Worm (Caenorhabditis elegans): ENCODE data around the gene K02D10.2.
A peak's percentile ranks its signal among the peaks of the same experiment; 100 is the strongest.

The K02D10.2 gene

DNA sequence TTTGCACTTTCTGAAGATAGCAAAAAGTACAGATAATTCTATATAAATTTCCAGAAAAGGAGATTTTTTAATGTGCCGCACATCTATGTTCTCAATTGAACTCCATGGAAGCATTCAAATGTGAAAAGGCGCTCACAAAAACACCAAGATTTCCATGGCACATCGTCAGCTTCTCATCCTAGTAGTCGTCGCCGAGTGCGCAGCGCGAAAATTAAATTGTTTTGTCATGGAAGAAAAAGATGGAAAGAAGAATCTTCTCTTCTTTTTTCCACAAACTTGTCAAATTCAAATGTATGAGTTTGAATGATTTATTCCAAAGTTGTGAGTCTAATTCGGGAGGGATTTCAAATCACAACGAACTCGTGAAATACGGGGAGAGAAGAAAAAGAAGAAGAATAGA lies 33.7 kb downstream of the K02D10.2 start:
- peak; percentile 87 for TF ChIP-seq unc-42 (tag; optimal IDR thresholded peaks at IDR 0.05)
- no peak for TF ChIP-seq elt-2 (tag; optimal IDR thresholded peaks at IDR 0.05)

DNA sequence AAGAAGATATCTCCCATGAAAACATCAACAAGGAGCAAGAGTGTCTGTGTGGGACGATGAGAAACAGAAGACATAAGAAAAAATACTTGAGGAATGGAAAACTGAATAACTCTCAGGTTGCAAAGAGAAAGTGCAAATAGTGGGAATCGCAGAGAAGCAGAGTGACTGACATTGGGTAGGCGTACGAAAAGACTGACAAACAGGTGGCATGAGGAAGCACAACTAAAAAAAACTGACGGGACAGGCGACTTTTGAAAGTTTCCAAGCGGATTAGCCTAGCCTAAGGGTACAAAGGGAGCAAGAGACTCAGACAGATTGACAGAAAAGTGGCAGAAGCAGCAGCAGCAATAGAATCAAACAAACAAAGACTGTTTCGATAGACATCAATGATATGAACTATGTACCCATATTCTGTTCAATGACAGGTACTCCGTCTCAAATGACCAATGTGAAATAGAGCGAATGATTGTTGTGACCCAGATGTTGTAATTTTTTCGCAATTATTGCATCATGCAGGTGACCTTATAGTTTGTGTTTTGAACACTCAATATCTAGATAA lies 36.7 kb downstream of the K02D10.2 start:
- TF ChIP-seq ceh-6 (GFP tag; optimal IDR thresholded peaks at IDR 0.05): no peak
- no peak for TF ChIP-seq K02D7.2 (tag; optimal IDR thresholded peaks at IDR 0.05)
- TF ChIP-seq Y22D7AL.16 (tag; optimal IDR thresholded peaks at IDR 0.05): no peak
- peak; percentile 2 for TF ChIP-seq unc-55 (GFP tag; optimal IDR thresholded peaks at IDR 0.05)
- no peak for TF ChIP-seq mec-3 (tag; optimal IDR thresholded peaks at IDR 0.05; ENCODE audit: borderline replicate concordance)
- no peak for TF ChIP-seq hlh-6 (tag; optimal IDR thresholded peaks at IDR 0.05)
- no peak for TF ChIP-seq sdc-2 (tag; optimal IDR thresholded peaks at IDR 0.05)
- TF ChIP-seq ztf-16 (tag; optimal IDR thresholded peaks at IDR 0.05): no peak
- no peak for TF ChIP-seq ref-2 (tag; optimal IDR thresholded peaks at IDR 0.05)
- peak; percentile 15 for TF ChIP-seq ceh-34 (tag; optimal IDR thresholded peaks at IDR 0.05)
- no peak for TF ChIP-seq syd-9 (tag; optimal IDR thresholded peaks at IDR 0.05)
- TF ChIP-seq hlh-8 (tag; optimal IDR thresholded peaks at IDR 0.05): no peak
- no peak for TF ChIP-seq elt-4 (tag; optimal IDR thresholded peaks at IDR 0.05)
- peak; percentile 2 for TF ChIP-seq ceh-31 (tag; optimal IDR thresholded peaks at IDR 0.05)
- TF ChIP-seq ceh-18 (tag; optimal IDR thresholded peaks at IDR 0.05): peak; percentile 72
- TF ChIP-seq ama-1 (optimal IDR thresholded peaks at IDR 0.05): no peak
- TF ChIP-seq fax-1 (tag; optimal IDR thresholded peaks at IDR 0.05): no peak
- no peak for TF ChIP-seq tbx-2 (tag; optimal IDR thresholded peaks at IDR 0.05)
- no peak for TF ChIP-seq zip-5 (tag; optimal IDR thresholded peaks at IDR 0.05)
- TF ChIP-seq hlh-15 (tag; optimal IDR thresholded peaks at IDR 0.05): no peak
- TF ChIP-seq F13H6.1 (tag; optimal IDR thresholded peaks at IDR 0.05): no peak

DNA sequence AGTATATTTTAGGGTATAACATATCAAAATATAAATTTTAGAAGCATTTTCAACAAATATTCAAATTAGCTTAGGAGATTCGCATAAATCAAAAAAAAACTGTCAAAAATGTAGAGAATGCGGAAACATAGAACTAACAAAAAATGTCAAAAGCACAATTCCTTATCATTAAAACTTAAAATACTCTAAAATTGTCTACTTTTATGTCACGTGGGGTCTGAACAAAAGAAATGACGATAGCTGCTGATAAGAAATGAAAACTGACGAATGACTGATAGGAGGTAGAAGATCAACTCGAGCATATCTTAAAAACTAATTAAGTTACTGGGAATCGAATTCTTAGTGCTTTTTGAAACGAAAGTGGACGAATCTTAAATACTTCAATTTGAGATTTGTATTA lies 37.4 kb downstream of the K02D10.2 start:
- TF ChIP-seq tbx-7 (tag; optimal IDR thresholded peaks at IDR 0.05) (no peak), ceh-48 (tag; optimal IDR thresholded peaks at IDR 0.05) (no peak), pha-4 (tag; optimal IDR thresholded peaks at IDR 0.05) (no peak), fkh-10 (GFP tag; optimal IDR thresholded peaks at IDR 0.05) (no peak), elt-2 (tag; optimal IDR thresholded peaks at IDR 0.05) (peak; percentile 78)

- TF ChIP-seq pros-1 (tag; optimal IDR thresholded peaks at IDR 0.05) (no peak), gmeb-2 (tag; optimal IDR thresholded peaks at IDR 0.05) (no peak), mec-3 (tag; optimal IDR thresholded peaks at IDR 0.05; ENCODE audit: borderline replicate concordance) (no peak), ceh-31 (tag; optimal IDR thresholded peaks at IDR 0.05) (no peak), unc-86 (tag; optimal IDR thresholded peaks at IDR 0.05) (no peak), odd-2 (tag; optimal IDR thresholded peaks at IDR 0.05) (no peak), ceh-48 (tag; optimal IDR thresholded peaks at IDR 0.05) (no peak), fkh-6 (tag; optimal IDR thresholded peaks at IDR 0.05) (no peak), ceh-45 (GFP tag; IDR thresholded peaks at IDR 0.05) (no peak), T23F11.4 (GFP tag; optimal IDR thresholded peaks at IDR 0.05) (no peak)
Observed at ce11 chrIII:8733237-8733636, 37.8 kb downstream of the K02D10.2 start.

DNA sequence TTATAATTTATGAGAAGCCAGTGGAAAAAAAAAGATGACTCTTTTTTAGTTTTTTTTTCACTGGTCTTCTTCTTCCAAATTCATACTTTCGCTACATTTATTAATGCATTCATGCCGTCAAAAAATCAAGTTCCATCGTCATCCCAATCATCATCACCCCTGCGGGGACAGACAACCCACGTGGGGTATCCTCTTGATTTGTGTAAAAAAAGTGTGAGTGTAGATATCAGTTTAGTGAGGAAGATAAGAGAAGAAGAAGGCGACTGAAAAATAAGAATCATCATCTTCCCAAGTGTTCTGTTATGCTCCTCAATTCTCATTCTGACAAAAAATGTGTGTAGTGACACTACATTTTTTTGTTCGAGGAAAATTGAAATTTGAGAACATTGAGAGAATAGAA lies 39.1 kb downstream of the K02D10.2 start:
- TF ChIP-seq elt-2 (tag; optimal IDR thresholded peaks at IDR 0.05) (no peak), ztf-16 (tag; optimal IDR thresholded peaks at IDR 0.05) (no peak), fax-1 (tag; optimal IDR thresholded peaks at IDR 0.05) (no peak), ceh-48 (tag; optimal IDR thresholded peaks at IDR 0.05) (no peak), ceh-6 (GFP tag; optimal IDR thresholded peaks at IDR 0.05) (no peak), K02D7.2 (tag; optimal IDR thresholded peaks at IDR 0.05) (no peak), ceh-34 (tag; optimal IDR thresholded peaks at IDR 0.05) (no peak), ceh-2 (tag; optimal IDR thresholded peaks at IDR 0.05) (no peak), ama-1 (optimal IDR thresholded peaks at IDR 0.05) (no peak), ahr-1 (tag; optimal IDR thresholded peaks at IDR 0.05) (no peak)
